Worm (Caenorhabditis elegans): ENCODE measurements around the gene W06F12.3.

Gene W06F12.3

ce11 chrIII:13759691-13760090 is 24.9 kb downstream of the W06F12.3 start:
- TF ChIP-seq irx-1 (tag; optimal IDR thresholded peaks at IDR 0.05) (no peak), aly-2 (tag; optimal IDR thresholded peaks at IDR 0.05) (no peak), unc-86 (tag; optimal IDR thresholded peaks at IDR 0.05) (no peak), C04F5.9 (tag; optimal IDR thresholded peaks at IDR 0.05) (no peak), grh-1 (GFP tag; IDR thresholded peaks at IDR 0.05) (no peak), fkh-10 (GFP tag; optimal IDR thresholded peaks at IDR 0.05) (no peak), nhr-47 (tag; optimal IDR thresholded peaks at IDR 0.05) (no peak), F16B12.6 (tag; optimal IDR thresholded peaks at IDR 0.05) (no peak), pax-3 (tag; optimal IDR thresholded peaks at IDR 0.05) (no peak), pag-3 (tag; optimal IDR thresholded peaks at IDR 0.05; ENCODE audit: borderline replicate concordance, insufficient read depth) (no peak), vab-15 (tag; optimal IDR thresholded peaks at IDR 0.05) (no peak), alr-1 (tag; optimal IDR thresholded peaks at IDR 0.05; ENCODE audit: borderline replicate concordance) (no peak), unc-98 (GFP tag; IDR thresholded peaks at IDR 0.05) (no peak), C16A3.4 (tag; optimal IDR thresholded peaks at IDR 0.05) (no peak), unc-30 (tag; optimal IDR thresholded peaks at IDR 0.05) (no peak), nhr-20 (tag; optimal IDR thresholded peaks at IDR 0.05) (no peak), nhr-12 (tag; optimal IDR thresholded peaks at IDR 0.05) (no peak), lin-35 (GFP tag; optimal IDR thresholded peaks at IDR 0.05) (no peak)

DNA sequence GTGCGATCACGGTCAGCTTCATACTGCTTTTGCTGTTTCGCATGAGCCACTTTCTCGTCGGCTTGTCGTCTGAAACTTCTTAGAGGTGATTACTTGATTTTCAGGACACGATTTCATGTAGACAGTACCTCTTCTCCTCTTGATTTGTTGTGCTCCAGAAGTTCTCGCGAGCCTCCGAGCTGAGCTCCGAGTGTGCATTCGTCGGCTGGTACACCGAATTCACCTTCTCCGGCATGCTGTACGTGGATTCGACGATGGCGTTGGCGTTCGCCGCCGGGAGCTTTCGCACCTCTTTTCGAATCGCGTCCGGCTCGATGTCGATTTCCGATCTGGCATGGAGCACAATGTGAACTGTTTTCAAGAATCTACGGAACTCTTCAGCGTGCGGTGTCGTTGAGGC is 26.2 kb downstream of the W06F12.3 start:
- TF ChIP-seq pqm-1 (tag; optimal IDR thresholded peaks at IDR 0.05) (no peak), nhr-28 (tag; optimal IDR thresholded peaks at IDR 0.05) (no peak), skn-1 (tag; optimal IDR thresholded peaks at IDR 0.05) (no peak), lin-14 (GFP tag; optimal IDR thresholded peaks at IDR 0.05) (no peak), mef-2 (tag; optimal IDR thresholded peaks at IDR 0.05) (no peak), mep-1 (tag; optimal IDR thresholded peaks at IDR 0.05) (no peak), nhr-237 (tag; optimal IDR thresholded peaks at IDR 0.05) (no peak), ceh-8 (GFP tag; optimal IDR thresholded peaks at IDR 0.05) (no peak), lin-39 (tag; optimal IDR thresholded peaks at IDR 0.05) (no peak), nhr-85 (tag) (no peak), egl-13 (tag; optimal IDR thresholded peaks at IDR 0.05) (no peak), lin-13 (GFP tag; optimal IDR thresholded peaks at IDR 0.05) (no peak), blmp-1 (tag; optimal IDR thresholded peaks at IDR 0.05) (no peak), grh-1 (GFP tag; IDR thresholded peaks at IDR 0.05) (no peak), ets-5 (GFP tag; IDR thresholded peaks at IDR 0.05) (no peak), ama-1 (optimal IDR thresholded peaks at IDR 0.05) (no peak)

DNA sequence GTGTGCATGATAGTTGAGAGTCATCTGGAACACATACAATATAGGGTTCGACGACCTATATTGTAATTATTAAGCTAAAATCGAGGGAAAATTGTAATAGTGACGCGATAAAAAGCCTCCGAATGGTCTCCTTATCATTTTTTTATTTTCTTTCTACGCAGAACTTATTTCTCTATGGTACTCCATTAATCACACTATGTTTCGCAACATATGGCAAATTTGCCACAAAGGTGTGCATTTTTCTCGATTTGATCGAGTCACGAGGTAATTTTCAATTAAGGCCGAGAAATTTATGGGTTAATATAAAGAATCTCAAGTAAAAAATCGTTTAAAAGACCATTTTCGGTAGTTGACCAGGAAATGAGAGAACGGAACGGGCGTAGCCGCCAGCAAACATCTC is 27.2 kb downstream of the W06F12.3 start, which contains the start of gene dbn-1:
TSS of gene dbn-1 (minus strand) at position 24 of the 400 bp plus-strand sequence.
- TF ChIP-seq ama-1 (optimal IDR thresholded peaks at IDR 0.05): no peak
- no peak for TF ChIP-seq nhr-11 (tag; optimal IDR thresholded peaks at IDR 0.05)
- TF ChIP-seq sox-4 (tag; optimal IDR thresholded peaks at IDR 0.05): no peak
- TF ChIP-seq elt-2 (tag; optimal IDR thresholded peaks at IDR 0.05): peak; percentile 38
- no peak for TF ChIP-seq efl-1 (optimal IDR thresholded peaks at IDR 0.05)
- peak in 1 of 2 experiments; percentile 9 for TF ChIP-seq efl-1 (GFP tag; optimal IDR thresholded peaks at IDR 0.05 in 1 of 2)
- TF ChIP-seq nhr-85 (tag): peak; percentile 20

- TF ChIP-seq lin-35 (GFP tag; optimal IDR thresholded peaks at IDR 0.05): peak; percentile 24 to 56
- no peak for TF ChIP-seq ceh-8 (GFP tag; optimal IDR thresholded peaks at IDR 0.05)
- no peak for TF ChIP-seq grh-1 (GFP tag; IDR thresholded peaks at IDR 0.05)
- TF ChIP-seq mdl-1 (tag; optimal IDR thresholded peaks at IDR 0.05): peak in 1 of 2 experiments; percentile 53
- no peak for TF ChIP-seq lin-15B (tag; optimal IDR thresholded peaks at IDR 0.05)
- TF ChIP-seq skn-1 (tag; optimal IDR thresholded peaks at IDR 0.05): no peak
- no peak for TF ChIP-seq fkh-10 (GFP tag; optimal IDR thresholded peaks at IDR 0.05)
- no peak for TF ChIP-seq unc-30 (tag; optimal IDR thresholded peaks at IDR 0.05)
- TF ChIP-seq nhr-85 (tag): peak; percentile 62
- TF ChIP-seq ama-1 (optimal IDR thresholded peaks at IDR 0.05): no peak
- no peak for TF ChIP-seq lir-3 (tag; optimal IDR thresholded peaks at IDR 0.05; ENCODE audit: poor library complexity)
- TF ChIP-seq nhr-84 (tag; optimal IDR thresholded peaks at IDR 0.05): no peak
- peak; percentile 11 for TF ChIP-seq unc-130 (tag; optimal IDR thresholded peaks at IDR 0.05)
- peak; percentile 31 for TF ChIP-seq elt-2 (tag; optimal IDR thresholded peaks at IDR 0.05)
- TF ChIP-seq dsc-1 (tag; optimal IDR thresholded peaks at IDR 0.05): no peak
- peak in 1 of 3 experiments; percentile 7 for TF ChIP-seq dpl-1 (GFP tag; optimal IDR thresholded peaks at IDR 0.05)
- no peak for TF ChIP-seq nhr-77 (tag; optimal IDR thresholded peaks at IDR 0.05)
- TF ChIP-seq nhr-47 (tag; optimal IDR thresholded peaks at IDR 0.05): peak; percentile 24
- TF ChIP-seq isw-1 (GFP tag; IDR thresholded peaks at IDR 0.05): no peak
Observed at ce11 chrIII:13763260-13764112, 28.7 kb downstream of the W06F12.3 start.
